Worm (Caenorhabditis elegans) whole organism, L1 larva: ENCODE data around the gene grl-15.

Experiments used
- ceh-63 ChIP-seq: fragments of 200-800 bp; sonication (Bioruptor generic); optimal IDR thresholded peaks from 2 replicates; lab custom pipeline; 2018; ENCODE audit warnings: mild to moderate bottlenecking, missing genetic modification characterization, missing compliant biosample characterization
- ceh-8 ChIP-seq: fragments of 200-800 bp; sonication (Bioruptor generic); optimal IDR thresholded peaks from 2 replicates; lab custom pipeline; 2018; ENCODE audit warnings: mild to moderate bottlenecking, missing genetic modification characterization, moderate library complexity, missing compliant biosample characterization
- nhr-20 ChIP-seq: sonication (generic microtip); optimal IDR thresholded peaks from 2 replicates; lab custom pipeline; 2016; ENCODE audit warnings: mild to moderate bottlenecking, missing genetic modification characterization, missing compliant biosample characterization
- nhr-237 ChIP-seq: fragments of 150-350 bp; optimal IDR thresholded peaks from 2 replicates; lab custom pipeline; 2014; ENCODE audit warnings: missing biosample characterization, missing genetic modification characterization
- tbx-2 ChIP-seq: sonication (generic microtip); optimal IDR thresholded peaks from 2 replicates; lab custom pipeline; 2016; ENCODE audit warnings: missing genetic modification characterization, missing compliant biosample characterization

- TF ChIP-seq nhr-237 (tag; lab: Kevin White, UChicago) (no peak), ceh-63 (GFP tag; lab: Kevin White, UChicago) (no peak), ceh-8 (GFP tag; lab: Kevin White, UChicago) (no peak), tbx-2 (tag; lab: Kevin White, UChicago) (peak; percentile 62), nhr-20 (tag; lab: Kevin White, UChicago) (peak; percentile 41)
Observed at ce11 chrIII:12218633-12219097, 17.1 kb downstream of the grl-15 start, which contains the start of the genes gex-4 and gphr-1.
